Worm (Caenorhabditis elegans): ENCODE results near the gene F26G1.1.
A peak's percentile ranks its signal among the peaks of the same experiment; 100 is the strongest.

Gene F26G1.1

DNA sequence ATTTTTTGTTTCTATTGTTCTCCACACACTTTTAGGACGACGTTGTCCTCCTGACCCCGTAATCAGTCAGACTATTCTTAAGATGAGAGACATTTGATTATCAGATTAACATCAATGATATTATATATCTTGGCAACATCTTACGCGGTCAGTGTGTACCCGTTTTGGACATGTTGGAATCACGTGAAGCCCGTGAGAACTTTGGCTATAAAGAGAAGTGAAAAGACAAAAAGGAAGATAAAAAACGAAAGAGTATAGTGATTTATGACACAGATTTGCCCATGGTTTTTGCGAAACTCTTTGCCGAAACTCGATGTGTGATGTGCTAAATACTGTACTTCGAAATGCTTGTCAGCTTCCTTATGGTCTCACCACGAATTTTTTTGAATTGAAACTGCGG lies 46.1 kb upstream of the F26G1.1 start (continued):
- no peak for TF ChIP-seq jun-1 (tag; optimal IDR thresholded peaks at IDR 0.05)
- no peak for TF ChIP-seq lir-3 (tag; optimal IDR thresholded peaks at IDR 0.05)
- no peak for TF ChIP-seq zfp-2 (tag; optimal IDR thresholded peaks at IDR 0.05)
- no peak for TF ChIP-seq Y48G9A.11 (GFP tag; IDR thresholded peaks at IDR 0.05)
- TF ChIP-seq egl-27 (tag; optimal IDR thresholded peaks at IDR 0.05): no peak
- TF ChIP-seq mdl-1 (tag; optimal IDR thresholded peaks at IDR 0.05): peak in 1 of 2 experiments; percentile 71
- no peak for TF ChIP-seq set-16 (GFP tag; IDR thresholded peaks at IDR 0.05)
- no peak for TF ChIP-seq fkh-10 (GFP tag; optimal IDR thresholded peaks at IDR 0.05)
- TF ChIP-seq lin-29 (GFP tag; IDR thresholded peaks at IDR 0.05): no peak
- no peak for TF ChIP-seq T26A8.4 (GFP tag; IDR thresholded peaks at IDR 0.05)
- TF ChIP-seq arid-1 (GFP tag; conservative IDR thresholded peaks at IDR 0.05): no peak
- TF ChIP-seq lim-7 (GFP tag; IDR thresholded peaks at IDR 0.05): no peak
- no peak for TF ChIP-seq zfp-3 (GFP tag; conservative IDR thresholded peaks at IDR 0.05)
- TF ChIP-seq ceh-20 (GFP tag; IDR thresholded peaks at IDR 0.05): peak; percentile 59; the same call in 1 of the 2 replicates
- TF ChIP-seq sdz-12 (GFP tag; optimal IDR thresholded peaks at IDR 0.05): no peak
- TF ChIP-seq pqm-1 (tag; optimal IDR thresholded peaks at IDR 0.05): no peak
- no peak for TF ChIP-seq egl-43 (GFP tag; IDR thresholded peaks at IDR 0.05)
- TF ChIP-seq Y75B8A.6 (GFP tag; IDR thresholded peaks at IDR 0.05): no peak
- TF ChIP-seq spr-3 (GFP tag; optimal IDR thresholded peaks at IDR 0.05): no peak
- TF ChIP-seq php-3 (GFP tag; IDR thresholded peaks at IDR 0.05): no peak
- no peak for TF ChIP-seq daf-19 (GFP tag; conservative IDR thresholded peaks at IDR 0.05)
- no peak for TF ChIP-seq pha-4 (GFP tag; IDR thresholded peaks at IDR 0.05)
- TF ChIP-seq pha-4 (tag; optimal IDR thresholded peaks at IDR 0.05): no peak
- peak; percentile 33 for TF ChIP-seq dpl-1 (GFP tag; optimal IDR thresholded peaks at IDR 0.05)
- peak; percentile 77 for TF ChIP-seq nhr-28 (tag; optimal IDR thresholded peaks at IDR 0.05)
- TF ChIP-seq snpc-4 (tag; optimal IDR thresholded peaks at IDR 0.05): no peak
- TF ChIP-seq attf-4 (tag; optimal IDR thresholded peaks at IDR 0.05): no peak
- no peak for TF ChIP-seq lin-13 (GFP tag; optimal IDR thresholded peaks at IDR 0.05)
- no peak for TF ChIP-seq lin-39 (tag; optimal IDR thresholded peaks at IDR 0.05)
- TF ChIP-seq lin-38 (GFP tag; IDR thresholded peaks at IDR 0.05): no peak
- TF ChIP-seq lsy-2 (tag; optimal IDR thresholded peaks at IDR 0.05): peak in 1 of 2 experiments; percentile 31
- TF ChIP-seq gei-8 (GFP tag; optimal IDR thresholded peaks at IDR 0.05): no peak
- peak; percentile 30; the same call in 1 of the 2 replicates for TF ChIP-seq dmd-6 (GFP tag; IDR thresholded peaks at IDR 0.05)
- TF ChIP-seq daf-16 (GFP tag; optimal IDR thresholded peaks at IDR 0.05): no peak
- TF ChIP-seq daf-16 (tag; optimal IDR thresholded peaks at IDR 0.05): no peak
- no peak for TF ChIP-seq ctbp-1 (GFP tag; IDR thresholded peaks at IDR 0.05)
- peak; percentile 34 for TF ChIP-seq dve-1 (tag; optimal IDR thresholded peaks at IDR 0.05; ENCODE audit: insufficient read depth)
- TF ChIP-seq zag-1 (tag; optimal IDR thresholded peaks at IDR 0.05): no peak
- TF ChIP-seq dmd-9 (GFP tag; IDR thresholded peaks at IDR 0.05): no peak
- TF ChIP-seq F26F4.8 (GFP tag; conservative IDR thresholded peaks at IDR 0.05): no peak
- no peak for TF ChIP-seq F37D6.2 (tag; optimal IDR thresholded peaks at IDR 0.05)
- no peak for TF ChIP-seq mdt-29 (GFP tag; IDR thresholded peaks at IDR 0.05)
- TF ChIP-seq ztf-11 (tag; optimal IDR thresholded peaks at IDR 0.05): no peak
- TF ChIP-seq mes-2 (tag; optimal IDR thresholded peaks at IDR 0.05; ENCODE audit: poor library complexity, severe bottlenecking): peak; percentile 32
- no peak for TF ChIP-seq daf-12 (tag; optimal IDR thresholded peaks at IDR 0.05)
- no peak for TF ChIP-seq ztf-7 (tag; optimal IDR thresholded peaks at IDR 0.05)
- no peak for TF ChIP-seq aly-2 (tag; optimal IDR thresholded peaks at IDR 0.05)
- no peak for TF ChIP-seq fos-1 (tag; optimal IDR thresholded peaks at IDR 0.05)
- peak; percentile 59 for TF ChIP-seq nhr-10 (tag; optimal IDR thresholded peaks at IDR 0.05)
- TF ChIP-seq R02D3.7 (tag; optimal IDR thresholded peaks at IDR 0.05): no peak
- no peak for TF ChIP-seq zip-2 (tag; optimal IDR thresholded peaks at IDR 0.05)
- TF ChIP-seq D1046.2 (GFP tag; IDR thresholded peaks at IDR 0.05): no peak
- TF ChIP-seq tag-97 (GFP tag; IDR thresholded peaks at IDR 0.05): no peak
- TF ChIP-seq nhr-48 (tag; optimal IDR thresholded peaks at IDR 0.05): peak; percentile 95
